Worm (Caenorhabditis elegans) whole organism, L4 larva: ENCODE measurements around the gene lgg-3.

Experiments used
- D1046.2 ChIP-seq: fragments of 200-800 bp; sonication (Bioruptor generic); IDR thresholded peaks from 2 replicates; pipeline ENCODE4 v1.3.6; 2022; ENCODE audit warnings: missing genetic modification characterization, missing compliant biosample characterization
- F37D6.2 ChIP-seq: sonication (generic microtip); optimal IDR thresholded peaks from 2 replicates; lab custom pipeline; 2016; ENCODE audit warnings: mild to moderate bottlenecking, missing genetic modification characterization, missing compliant biosample characterization
- F44E2.7 ChIP-seq: fragments of 200-800 bp; sonication (Bioruptor generic); IDR thresholded peaks from 2 replicates; pipeline ENCODE4 v2.1.2; 2022; ENCODE audit warnings: missing genetic modification characterization, missing compliant biosample characterization
- T20F7.1 ChIP-seq: fragments of 200-800 bp; sonication (Bioruptor generic); optimal IDR thresholded peaks from 2 replicates; lab custom pipeline; 2018; ENCODE audit warnings: mild to moderate bottlenecking, missing genetic modification characterization, missing compliant biosample characterization
- T26A8.4 ChIP-seq: fragments of 200-800 bp; sonication (Bioruptor generic); IDR thresholded peaks from 2 replicates; pipeline ENCODE4 v1.3.6; 2022; ENCODE audit warnings: missing genetic modification characterization, missing compliant biosample characterization
- Y48G9A.11 ChIP-seq: fragments of 200-800 bp; sonication (Bioruptor generic); IDR thresholded peaks from 2 replicates; pipeline ENCODE4 v1.3.6; 2022; ENCODE audit warnings: missing genetic modification reagents, missing genetic modification characterization, missing compliant biosample characterization
- ZK337.2 ChIP-seq: fragments of 200-800 bp; sonication (Bioruptor generic); IDR thresholded peaks from 2 replicates; pipeline ENCODE4 v1.3.6; 2022; ENCODE audit warnings: missing genetic modification reagents, missing genetic modification characterization, missing compliant biosample characterization
- aha-1 ChIP-seq: fragments of 150-350 bp; peaks from one replicate; lab custom pipeline; 2014; ENCODE audit warnings: missing biosample characterization, missing genetic modification characterization
- aly-2 ChIP-seq: sonication (generic microtip); optimal IDR thresholded peaks from 2 replicates; lab custom pipeline; 2018; ENCODE audit warnings: missing biosample characterization, missing genetic modification characterization
- attf-4 ChIP-seq: sonication (generic microtip); optimal IDR thresholded peaks from 3 replicates; lab custom pipeline; 2017; ENCODE audit warnings: missing biosample characterization, missing genetic modification characterization
- ceh-44 ChIP-seq: fragments of 200-800 bp; sonication (Bioruptor generic); IDR thresholded peaks from 2 replicates; pipeline ENCODE4 v1.3.6; 2022; ENCODE audit warnings: missing genetic modification reagents, missing genetic modification characterization, missing compliant biosample characterization
- ceh-62 ChIP-seq: sonication (generic microtip); optimal IDR thresholded peaks from 2 replicates; lab custom pipeline; 2017; ENCODE audit warnings: missing biosample characterization, missing genetic modification characterization
- ceh-82 ChIP-seq: sonication (generic microtip); optimal IDR thresholded peaks from 2 replicates; lab custom pipeline; 2017; ENCODE audit warnings: missing biosample characterization, missing genetic modification characterization
- ces-1 ChIP-seq: fragments of 150-350 bp; sonication (generic microtip); optimal IDR thresholded peaks from 4 replicates; lab custom pipeline; 2014; ENCODE audit warnings: missing biosample characterization, missing genetic modification reagents, missing genetic modification characterization
- cey-2 ChIP-seq: sonication (generic microtip); optimal IDR thresholded peaks from 3 replicates; lab custom pipeline; 2017; ENCODE audit warnings: missing genetic modification characterization, mild to moderate bottlenecking, missing compliant biosample characterization, antibody characterized with exemption, borderline replicate concordance; ENCODE audit not compliant: insufficient read depth
- ctbp-1 ChIP-seq: fragments of 200-800 bp; sonication (Bioruptor generic); IDR thresholded peaks from 2 replicates; pipeline ENCODE4 v1.3.6; 2022; ENCODE audit warnings: missing genetic modification reagents, missing genetic modification characterization, missing compliant biosample characterization
- daf-19 ChIP-seq: fragments of 200-800 bp; sonication (Bioruptor generic); conservative IDR thresholded peaks from 2 replicates; pipeline ENCODE4 v1.3.6; 2022; ENCODE audit warnings: missing genetic modification characterization, missing compliant biosample characterization
- dmd-6 ChIP-seq: fragments of 200-800 bp; sonication (Bioruptor generic); IDR thresholded peaks from 2 replicates; pipeline ENCODE4 v1.3.6; 2022; ENCODE audit warnings: missing genetic modification reagents, missing genetic modification characterization, missing compliant biosample characterization
- duxl-1 ChIP-seq: sonication (generic microtip); optimal IDR thresholded peaks from 2 replicates; lab custom pipeline; 2016; ENCODE audit warnings: mild to moderate bottlenecking, missing genetic modification characterization, moderate library complexity, missing compliant biosample characterization; ENCODE audit not compliant: poor library complexity
- egl-27 ChIP-seq: sonication (generic microtip); optimal IDR thresholded peaks from 3 replicates; lab custom pipeline; 2017; ENCODE audit warnings: missing biosample characterization, missing genetic modification reagents, missing genetic modification characterization
- gei-8 ChIP-seq: fragments of 200-800 bp; sonication (Bioruptor generic); optimal IDR thresholded peaks from 2 replicates; lab custom pipeline; 2018; ENCODE audit warnings: mild to moderate bottlenecking, missing genetic modification characterization, missing compliant biosample characterization
- hif-1 ChIP-seq, 2 experiments: sonication (generic microtip); optimal IDR thresholded peaks; 2 replicates each; lab custom pipeline; 2016 to 2017; ENCODE audit warnings: missing compliant biosample characterization in 2 of 2, missing genetic modification characterization in 2 of 2, missing genetic modification reagents in 2 of 2, missing genotype in 2 of 2, mild to moderate bottlenecking in 1 of 2
- jun-1 ChIP-seq: fragments of 150-350 bp; optimal IDR thresholded peaks from 2 replicates; lab custom pipeline; 2014; ENCODE audit warnings: missing biosample characterization, missing genetic modification reagents, missing genetic modification characterization
- lin-38 ChIP-seq: fragments of 200-800 bp; sonication (Bioruptor generic); IDR thresholded peaks from 2 replicates; pipeline ENCODE4 v1.3.6; 2022; ENCODE audit warnings: missing genetic modification reagents, missing genetic modification characterization, missing compliant biosample characterization
- madf-5 ChIP-seq, 2 experiments: fragments of 200-800 bp; sonication (Bioruptor generic); IDR thresholded peaks; 2 replicates each; pipeline ENCODE4 v1.3.6; 2022; ENCODE audit warnings: missing compliant biosample characterization in 2 of 2, missing genetic modification characterization in 2 of 2
- mep-1 ChIP-seq: fragments of 150-350 bp; sonication (generic microtip); optimal IDR thresholded peaks from 3 replicates; lab custom pipeline; 2014; ENCODE audit warnings: missing biosample characterization, missing genetic modification characterization
- mes-2 ChIP-seq: sonication (generic microtip); optimal IDR thresholded peaks from 2 replicates; lab custom pipeline; 2016; ENCODE audit warnings: missing genotype, mild to moderate bottlenecking, missing genetic modification characterization, missing compliant biosample characterization; ENCODE audit not compliant: poor library complexity, severe bottlenecking
- mxl-3 ChIP-seq: fragments of 200-800 bp; sonication (Bioruptor generic); optimal IDR thresholded peaks from 2 replicates; lab custom pipeline; 2018; ENCODE audit warnings: mild to moderate bottlenecking, missing genetic modification characterization, missing compliant biosample characterization
- nhr-10 ChIP-seq: fragments of 150-350 bp; optimal IDR thresholded peaks from 2 replicates; lab custom pipeline; 2014; ENCODE audit warnings: missing biosample characterization, missing genetic modification characterization
- nhr-11 ChIP-seq: fragments of 150-350 bp; optimal IDR thresholded peaks from 2 replicates; lab custom pipeline; 2014; ENCODE audit warnings: missing biosample characterization, missing genetic modification characterization
- nhr-28 ChIP-seq: fragments of 150-350 bp; optimal IDR thresholded peaks from 2 replicates; lab custom pipeline; 2014; ENCODE audit warnings: missing biosample characterization, missing genetic modification characterization
- nhr-41 ChIP-seq: fragments of 200-800 bp; sonication (Bioruptor generic); IDR thresholded peaks from 2 replicates; pipeline ENCODE4 v1.3.6; 2022; ENCODE audit warnings: missing genetic modification reagents, missing genetic modification characterization, missing compliant biosample characterization
- nhr-48 ChIP-seq: sonication (generic microtip); optimal IDR thresholded peaks from 2 replicates; lab custom pipeline; 2016; ENCODE audit warnings: mild to moderate bottlenecking, missing genetic modification characterization, missing compliant biosample characterization
- nhr-77 ChIP-seq: fragments of 150-350 bp; optimal IDR thresholded peaks from 2 replicates; lab custom pipeline; 2014; ENCODE audit warnings: missing biosample characterization, missing genetic modification characterization
- pha-4 ChIP-seq, 2 experiments: fragments of 150-350 bp in 1 of 2; fragments of 200-800 bp in 1 of 2; sonication (Bioruptor generic) in 1 of 2; IDR thresholded peaks in 1 of 2; optimal IDR thresholded peaks in 1 of 2; 2 replicates each; pipeline versions ENCODE4 v1.3.6 to Lab custom; 2014 to 2022; ENCODE audit warnings: missing genetic modification characterization in 2 of 2, missing genetic modification reagents in 2 of 2, missing biosample characterization in 1 of 2, missing compliant biosample characterization in 1 of 2
- set-16 ChIP-seq: fragments of 200-800 bp; sonication (Bioruptor generic); IDR thresholded peaks from 2 replicates; pipeline ENCODE4 v1.3.6; 2022; ENCODE audit warnings: missing genetic modification reagents, missing genetic modification characterization, missing compliant biosample characterization
- skn-1 ChIP-seq: fragments of 150-350 bp; optimal IDR thresholded peaks from 2 replicates; lab custom pipeline; 2014; ENCODE audit warnings: missing biosample characterization, missing genetic modification characterization
- snpc-4 ChIP-seq: fragments of 150-350 bp; optimal IDR thresholded peaks from 2 replicates; lab custom pipeline; 2014; ENCODE audit warnings: missing biosample characterization, missing genetic modification characterization
- spr-1 ChIP-seq: sonication (generic microtip); optimal IDR thresholded peaks from 2 replicates; lab custom pipeline; 2016; ENCODE audit warnings: mild to moderate bottlenecking, missing genetic modification characterization, missing compliant biosample characterization
- tra-1 ChIP-seq: fragments of 200-800 bp; sonication (Bioruptor generic); IDR thresholded peaks from 2 replicates; pipeline ENCODE4 v1.3.6; 2022; ENCODE audit warnings: missing genetic modification reagents, missing genetic modification characterization, missing compliant biosample characterization
- unc-130 ChIP-seq: sonication (generic microtip); optimal IDR thresholded peaks from 2 replicates; lab custom pipeline; 2016; ENCODE audit warnings: missing genetic modification reagents, missing genetic modification characterization, missing compliant biosample characterization
- unc-39 ChIP-seq: sonication (generic microtip); optimal IDR thresholded peaks from 2 replicates; lab custom pipeline; 2017; ENCODE audit warnings: missing biosample characterization, missing genetic modification characterization
- vab-7 ChIP-seq: fragments of 200-800 bp; sonication (Bioruptor generic); IDR thresholded peaks from 2 replicates; pipeline ENCODE4 v1.3.6; 2022; ENCODE audit warnings: missing genetic modification reagents, missing genetic modification characterization, missing compliant biosample characterization
- zfp-2 ChIP-seq: sonication (generic microtip); optimal IDR thresholded peaks from 2 replicates; lab custom pipeline; 2016; ENCODE audit warnings: mild to moderate bottlenecking, missing genetic modification characterization, missing compliant biosample characterization
- zip-11 ChIP-seq: fragments of 200-800 bp; sonication (Bioruptor generic); IDR thresholded peaks from 2 replicates; pipeline ENCODE4 v1.3.6; 2022; ENCODE audit warnings: missing genetic modification characterization, missing compliant biosample characterization
- ztf-11 ChIP-seq: fragments of 150-350 bp; optimal IDR thresholded peaks from 2 replicates; lab custom pipeline; 2014; ENCODE audit warnings: missing biosample characterization, missing genetic modification characterization

The lgg-3 gene

DNA sequence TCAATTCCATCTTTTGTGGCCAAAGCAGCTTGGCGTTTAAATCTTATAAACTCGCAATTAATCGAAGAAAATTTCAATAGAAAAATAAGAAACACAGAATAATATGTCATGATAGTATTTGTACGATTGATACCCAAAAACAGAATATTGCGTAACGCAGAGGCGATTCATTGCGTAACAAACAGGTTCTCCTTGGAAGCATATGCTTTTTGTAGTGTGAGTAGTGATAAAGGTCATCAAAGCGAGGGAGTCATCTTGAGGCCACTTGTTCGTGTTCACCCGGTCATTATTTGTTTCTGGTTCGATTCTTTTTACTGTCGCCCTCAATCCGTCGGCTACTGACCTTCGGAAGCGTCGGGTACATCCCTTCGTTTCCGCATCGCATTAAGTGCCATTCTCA is 36.8 kb downstream of the lgg-3 start, which contains the start of gene F54E7.6:
Gene F54E7.6 (minus strand): TSS at position 110 of the 400 bp plus-strand sequence.
- TF ChIP-seq ZK337.2 (GFP tag; lab: Robert Waterston, UW) = no peak
- no peak for TF ChIP-seq gei-8 (GFP tag; lab: Kevin White, UChicago)
- no peak for TF ChIP-seq D1046.2 (GFP tag; lab: Robert Waterston, UW)
- TF ChIP-seq mxl-3 = peak; percentile 33
- TF ChIP-seq mep-1 = no peak
- no peak for TF ChIP-seq ztf-11 (tag; lab: Kevin White, UChicago)
- no peak for TF ChIP-seq skn-1 (tag; lab: Kevin White, UChicago)
- TF ChIP-seq ces-1 (GFP tag; lab: Kevin White, UChicago) = no peak
- no peak for TF ChIP-seq aha-1
- TF ChIP-seq nhr-28 = peak; percentile 82
- TF ChIP-seq madf-5 (GFP tag; IDR thresholded peaks at IDR 0.05; lab: Robert Waterston, UW) = no peak
- TF ChIP-seq aly-2 (tag; lab: Kevin White, UChicago) = no peak
- no peak for TF ChIP-seq snpc-4 (tag; lab: Kevin White, UChicago)
- TF ChIP-seq zfp-2 (tag; lab: Kevin White, UChicago) = no peak
- no peak for TF ChIP-seq vab-7 (GFP tag; lab: Robert Waterston, UW)

DNA sequence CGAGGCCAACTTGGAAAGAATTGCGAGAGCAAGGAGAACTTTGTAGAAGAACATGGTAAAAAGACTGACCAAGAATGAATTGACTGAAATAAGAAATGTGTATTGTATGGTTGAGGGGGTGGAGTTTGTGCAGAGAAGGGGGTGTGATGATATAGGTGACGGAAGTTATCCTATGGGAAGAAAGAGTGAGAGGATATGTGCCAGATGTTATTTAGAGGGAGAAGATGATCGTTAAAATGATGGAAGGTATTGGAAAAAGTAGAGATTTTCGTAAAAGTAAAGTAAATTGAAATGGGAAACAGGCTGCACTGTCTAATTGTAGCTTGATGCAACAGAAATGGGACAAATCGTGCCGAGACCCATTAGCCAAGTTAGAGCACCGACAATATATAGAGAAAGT is 40.9 kb downstream of the lgg-3 start, which contains the start of gene sdz-21:
Gene sdz-21 (minus strand): TSS at position 101 of the 400 bp plus-strand sequence.
- TF ChIP-seq ztf-11 (tag; lab: Kevin White, UChicago) = no peak
- TF ChIP-seq F44E2.7 (GFP tag; lab: Robert Waterston, UW) = no peak
- no peak for TF ChIP-seq cey-2 (tag; lab: Kevin White, UChicago)
- no peak for TF ChIP-seq jun-1 (tag; lab: Kevin White, UChicago)
- TF ChIP-seq duxl-1 (tag; lab: Kevin White, UChicago) = no peak
- TF ChIP-seq T26A8.4 (GFP tag; lab: Robert Waterston, UW) = no peak

DNA sequence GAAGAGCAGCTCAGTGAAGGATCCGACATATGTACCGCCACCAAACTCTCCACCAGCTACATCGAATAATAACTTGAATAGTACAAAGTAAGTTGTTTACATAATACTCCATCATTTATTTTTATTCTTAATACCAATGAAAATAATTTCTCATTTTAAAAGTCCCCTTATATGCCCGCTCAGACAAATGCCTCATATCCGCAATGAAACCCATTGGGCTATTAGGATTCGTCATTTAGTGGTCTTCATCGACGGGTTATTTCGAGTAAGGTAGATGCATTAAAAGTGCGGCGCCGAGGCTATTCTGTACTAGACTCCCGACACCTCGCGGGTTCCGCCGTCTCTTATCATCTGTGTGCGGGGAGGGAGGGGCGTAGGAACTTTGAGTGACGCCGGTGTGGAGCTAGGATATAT is 44.1 kb downstream of the lgg-3 start:
- TF ChIP-seq ceh-62 (tag; lab: Kevin White, UChicago) (no peak), ceh-44 (no peak), unc-39 (no peak), pha-4 (GFP tag; IDR thresholded peaks at IDR 0.05; lab: Robert Waterston, UW) (no peak; the same call in 1 of the 2 replicates), pha-4 (tag; optimal IDR thresholded peaks at IDR 0.05; lab: Kevin White, UChicago) (no peak), F37D6.2 (tag; lab: Kevin White, UChicago) (no peak), set-16 (GFP tag; lab: Robert Waterston, UW) (peak; percentile 20; the same call in 1 of the 2 replicates), nhr-10 (no peak), mes-2 (tag; lab: Kevin White, UChicago) (peak; percentile 76), daf-19 (GFP tag; lab: Robert Waterston, UW) (no peak), T26A8.4 (GFP tag; lab: Robert Waterston, UW) (peak; percentile 72), tra-1 (no peak), egl-27 (tag; lab: Kevin White, UChicago) (no peak), ces-1 (GFP tag; lab: Kevin White, UChicago) (no peak), nhr-11 (tag; lab: Kevin White, UChicago) (no peak), nhr-28 (no peak), T20F7.1 (GFP tag; lab: Kevin White, UChicago) (no peak), ceh-82 (tag; lab: Kevin White, UChicago) (no peak), zfp-2 (tag; lab: Kevin White, UChicago) (no peak), nhr-77 (tag; lab: Kevin White, UChicago) (no peak), lin-38 (GFP tag; lab: Robert Waterston, UW) (peak; percentile 88), dmd-6 (GFP tag; lab: Robert Waterston, UW) (no peak), skn-1 (tag; lab: Kevin White, UChicago) (no peak), hif-1 (tag; optimal IDR thresholded peaks at IDR 0.05; lab: Kevin White, UChicago) (no peak), cey-2 (tag; lab: Kevin White, UChicago) (no peak), unc-130 (GFP tag; lab: Kevin White, UChicago) (peak; percentile 64), aly-2 (tag; lab: Kevin White, UChicago) (no peak), Y48G9A.11 (GFP tag; lab: Robert Waterston, UW) (peak; percentile 57), spr-1 (tag; lab: Kevin White, UChicago) (no peak), attf-4 (no peak), ctbp-1 (0 out of 2 replicates have a peak, but pooled peaks have one; percentile 16), zip-11 (no peak), nhr-48 (no peak), gei-8 (GFP tag; lab: Kevin White, UChicago) (no peak), nhr-41 (GFP tag; lab: Robert Waterston, UW) (no peak)
